Fruit fly (Drosophila melanogaster) whole organism: ENCODE results near the gene CG7966.

Experiments used
- CG8478 ChIP-seq: fragments of >200 bp; optimal IDR thresholded peaks from 2 replicates; lab custom pipeline; 2018; ENCODE audit warnings: inconsistent platforms
- EcR ChIP-seq, 2 experiments: fragments of >200 bp; optimal IDR thresholded peaks; 2 replicates each; lab custom pipeline; 2017; ENCODE audit warnings: missing biosample characterization in 2 of 2, missing genetic modification characterization in 2 of 2, missing genetic modification reagents in 2 of 2
- pan ChIP-seq: fragments of >200 bp; optimal IDR thresholded peaks from 2 replicates; lab custom pipeline; 2017
- psq ChIP-seq: fragments of >200 bp; optimal IDR thresholded peaks from 2 replicates; lab custom pipeline; 2017
- usp ChIP-seq: fragments of >200 bp; optimal IDR thresholded peaks from 2 replicates; lab custom pipeline; 2017; ENCODE audit warnings: missing biosample characterization, missing genetic modification characterization, mixed read lengths

DNA sequence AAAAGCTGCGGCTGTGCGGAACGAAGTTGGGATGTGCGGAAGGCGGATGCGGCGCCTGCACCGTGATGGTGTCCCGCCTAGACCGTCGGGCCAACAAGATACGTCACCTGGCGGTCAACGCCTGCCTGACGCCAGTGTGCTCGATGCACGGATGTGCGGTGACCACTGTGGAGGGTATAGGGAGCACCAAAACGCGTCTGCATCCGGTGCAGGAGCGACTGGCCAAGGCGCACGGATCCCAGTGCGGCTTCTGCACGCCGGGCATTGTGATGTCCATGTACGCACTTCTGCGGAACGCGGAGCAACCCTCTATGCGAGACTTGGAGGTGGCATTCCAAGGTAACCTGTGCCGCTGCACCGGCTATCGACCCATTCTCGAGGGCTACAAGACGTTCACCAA is 17.6 kb downstream of the CG7966 start:
- no peak for TF ChIP-seq CG8478 (lab: Kevin White, UChicago)
- no peak for TF ChIP-seq usp (GFP tag; lab: Kevin White, UChicago)
- TF ChIP-seq pan (lab: Kevin White, UChicago) = no peak
- TF ChIP-seq psq (lab: Kevin White, UChicago) = no peak
- no peak for TF ChIP-seq EcR (GFP tag; optimal IDR thresholded peaks at IDR 0.05; lab: Kevin White, UChicago)
